Worm (Caenorhabditis elegans) whole organism, L2 larva: ENCODE results near the gene T07C12.10.

Source experiments
- C34F6.9 ChIP-seq: fragments of 150-350 bp; optimal IDR thresholded peaks from 2 replicates; lab custom pipeline; 2014; ENCODE audit warnings: missing biosample characterization, missing genetic modification characterization
- F13H6.1 ChIP-seq: sonication (generic microtip); optimal IDR thresholded peaks from 2 replicates; lab custom pipeline; 2016; ENCODE audit warnings: missing genetic modification characterization, missing compliant biosample characterization
- R02D3.7 ChIP-seq: fragments of 150-350 bp; optimal IDR thresholded peaks from 2 replicates; lab custom pipeline; 2014; ENCODE audit warnings: missing biosample characterization, missing genetic modification characterization
- Y55F3AM.14 ChIP-seq: fragments of 200-800 bp; sonication (Bioruptor generic); optimal IDR thresholded peaks from 2 replicates; lab custom pipeline; 2018; ENCODE audit warnings: mild to moderate bottlenecking, missing genetic modification characterization, missing compliant biosample characterization
- ZK546.5 ChIP-seq: sonication (generic microtip); optimal IDR thresholded peaks from 2 replicates; lab custom pipeline; 2017; ENCODE audit warnings: missing biosample characterization, missing genetic modification characterization
- alr-1 ChIP-seq: fragments of 150-350 bp; optimal IDR thresholded peaks from 2 replicates; lab custom pipeline; 2014; ENCODE audit warnings: missing biosample characterization, missing genetic modification characterization
- aly-2 ChIP-seq: fragments of 150-350 bp; optimal IDR thresholded peaks from 2 replicates; lab custom pipeline; 2014; ENCODE audit warnings: missing biosample characterization, missing genetic modification characterization
- ama-1 ChIP-seq: fragments of 150-350 bp; optimal IDR thresholded peaks from 2 replicates; lab custom pipeline; 2018; ENCODE audit warnings: inconsistent platforms
- blmp-1 ChIP-seq: sonication (generic microtip); optimal IDR thresholded peaks from 2 replicates; lab custom pipeline; 2017; ENCODE audit warnings: missing genetic modification characterization, mild to moderate bottlenecking, missing compliant biosample characterization, antibody characterized with exemption, moderate library complexity; ENCODE audit not compliant: insufficient read depth
- ceh-16 ChIP-seq: fragments of 150-350 bp; optimal IDR thresholded peaks from 2 replicates; lab custom pipeline; 2014; ENCODE audit warnings: missing biosample characterization, missing genetic modification characterization
- ceh-82 ChIP-seq: fragments of 150-350 bp; optimal IDR thresholded peaks from 2 replicates; lab custom pipeline; 2014; ENCODE audit warnings: missing biosample characterization, missing genetic modification characterization
- crh-2 ChIP-seq: sonication (generic microtip); optimal IDR thresholded peaks from 2 replicates; lab custom pipeline; 2017; ENCODE audit warnings: missing biosample characterization, missing genetic modification characterization
- dmd-4 ChIP-seq: sonication (generic microtip); optimal IDR thresholded peaks from 2 replicates; lab custom pipeline; 2017; ENCODE audit warnings: missing biosample characterization, missing genetic modification characterization
- egl-27 ChIP-seq: sonication (generic microtip); optimal IDR thresholded peaks from 3 replicates; lab custom pipeline; 2017; ENCODE audit warnings: missing biosample characterization, missing genetic modification reagents, missing genetic modification characterization
- elt-1 ChIP-seq: fragments of 150-350 bp; optimal IDR thresholded peaks from 2 replicates; lab custom pipeline; 2014; ENCODE audit warnings: missing biosample characterization, missing genetic modification characterization
- elt-3 ChIP-seq: sonication (generic microtip); optimal IDR thresholded peaks from 2 replicates; lab custom pipeline; 2017; ENCODE audit warnings: missing biosample characterization, missing genetic modification characterization
- fos-1 ChIP-seq: fragments of 150-350 bp; optimal IDR thresholded peaks from 2 replicates; lab custom pipeline; 2014; ENCODE audit warnings: missing biosample characterization, missing genetic modification characterization
- gmeb-1 ChIP-seq: fragments of 150-350 bp; optimal IDR thresholded peaks from 2 replicates; lab custom pipeline; 2014; ENCODE audit warnings: missing biosample characterization, missing genetic modification characterization
- lin-11 ChIP-seq: fragments of 150-350 bp; sonication (generic microtip); optimal IDR thresholded peaks from 2 replicates; lab custom pipeline; 2014; ENCODE audit warnings: missing biosample characterization, missing genetic modification characterization, inconsistent platforms, mixed read lengths
- lin-13 ChIP-seq: fragments of 150-350 bp; optimal IDR thresholded peaks from 2 replicates; lab custom pipeline; 2014; ENCODE audit warnings: missing biosample characterization, missing genetic modification reagents, missing genetic modification characterization
- lin-39 ChIP-seq: fragments of 150-350 bp; optimal IDR thresholded peaks from 2 replicates; lab custom pipeline; 2014; ENCODE audit warnings: missing biosample characterization, missing genetic modification reagents, missing genetic modification characterization
- lsy-2 ChIP-seq, 2 experiments: fragments of 150-350 bp in 1 of 2; sonication (generic microtip) in 1 of 2; optimal IDR thresholded peaks; 2 replicates each; lab custom pipeline; 2014 to 2017; ENCODE audit warnings: missing biosample characterization in 2 of 2, missing genetic modification characterization in 2 of 2
- mab-5 ChIP-seq: fragments of 150-350 bp; optimal IDR thresholded peaks from 2 replicates; lab custom pipeline; 2014; ENCODE audit warnings: missing biosample characterization, missing genetic modification characterization
- mbf-1 ChIP-seq: sonication (generic microtip); optimal IDR thresholded peaks from 2 replicates; lab custom pipeline; 2017; ENCODE audit warnings: missing biosample characterization, missing genetic modification characterization
- mdl-1 ChIP-seq, 2 experiments: fragments of 150-350 bp in 1 of 2; sonication (generic microtip) in 1 of 2; optimal IDR thresholded peaks; 2 replicates each; lab custom pipeline; 2017; ENCODE audit warnings: missing biosample characterization in 2 of 2, missing genetic modification characterization in 2 of 2
- nhr-10 ChIP-seq: sonication (generic microtip); optimal IDR thresholded peaks from 2 replicates; lab custom pipeline; 2017; ENCODE audit warnings: missing biosample characterization, missing genetic modification characterization
- nhr-11 ChIP-seq: fragments of 150-350 bp; optimal IDR thresholded peaks from 2 replicates; lab custom pipeline; 2014; ENCODE audit warnings: missing biosample characterization, missing genetic modification characterization
- nhr-12 ChIP-seq: fragments of 150-350 bp; optimal IDR thresholded peaks from 2 replicates; lab custom pipeline; 2014; ENCODE audit warnings: missing biosample characterization, missing genetic modification characterization
- nhr-129 ChIP-seq: fragments of 150-350 bp; optimal IDR thresholded peaks from 2 replicates; lab custom pipeline; 2014; ENCODE audit warnings: missing biosample characterization, missing genetic modification characterization
- nhr-21 ChIP-seq: fragments of 150-350 bp; optimal IDR thresholded peaks from 2 replicates; lab custom pipeline; 2014; ENCODE audit warnings: missing biosample characterization, missing genetic modification characterization
- nhr-23 ChIP-seq: fragments of 150-350 bp; optimal IDR thresholded peaks from 2 replicates; lab custom pipeline; 2014; ENCODE audit warnings: missing biosample characterization, missing genetic modification reagents, missing genetic modification characterization
- nhr-237 ChIP-seq: fragments of 150-350 bp; optimal IDR thresholded peaks from 2 replicates; lab custom pipeline; 2014; ENCODE audit warnings: missing biosample characterization, missing genetic modification characterization
- nhr-25 ChIP-seq: fragments of 150-350 bp; sonication (generic microtip); optimal IDR thresholded peaks from 3 replicates; lab custom pipeline; 2014; ENCODE audit warnings: missing biosample characterization, missing genetic modification characterization
- nhr-6 ChIP-seq: fragments of 150-350 bp; optimal IDR thresholded peaks from 2 replicates; lab custom pipeline; 2014; ENCODE audit warnings: missing biosample characterization, missing genetic modification characterization
- nhr-77 ChIP-seq: fragments of 150-350 bp; optimal IDR thresholded peaks from 2 replicates; lab custom pipeline; 2014; ENCODE audit warnings: missing biosample characterization, missing genetic modification characterization
- peb-1 ChIP-seq: fragments of 150-350 bp; optimal IDR thresholded peaks from 2 replicates; lab custom pipeline; 2014; ENCODE audit warnings: missing biosample characterization, missing genetic modification characterization
- sem-4 ChIP-seq: fragments of 150-350 bp; optimal IDR thresholded peaks from 2 replicates; lab custom pipeline; 2014; ENCODE audit warnings: missing biosample characterization, missing genetic modification reagents, missing genetic modification characterization
- skn-1 ChIP-seq: sonication (generic microtip); optimal IDR thresholded peaks from 2 replicates; lab custom pipeline; 2017; ENCODE audit warnings: missing biosample characterization, missing genetic modification characterization
- sma-3 ChIP-seq: sonication (generic microtip); optimal IDR thresholded peaks from 2 replicates; lab custom pipeline; 2016; ENCODE audit warnings: missing genetic modification reagents, missing genetic modification characterization, missing compliant biosample characterization
- sma-9 ChIP-seq, 2 experiments: fragments of 150-350 bp in 1 of 2; sonication (generic microtip) in 1 of 2; optimal IDR thresholded peaks; 2 replicates each; lab custom pipeline; 2014 to 2016; ENCODE audit warnings: missing genetic modification characterization in 2 of 2, mild to moderate bottlenecking in 1 of 2, missing biosample characterization in 1 of 2, missing compliant biosample characterization in 1 of 2, missing genetic modification reagents in 1 of 2, moderate library complexity in 1 of 2
- snpc-4 ChIP-seq: fragments of 150-350 bp; optimal IDR thresholded peaks from 2 replicates; lab custom pipeline; 2014; ENCODE audit warnings: missing biosample characterization, missing genetic modification characterization
- unc-39 ChIP-seq: fragments of 150-350 bp; optimal IDR thresholded peaks from 2 replicates; lab custom pipeline; 2014; ENCODE audit warnings: missing biosample characterization, missing genetic modification characterization
- unc-55 ChIP-seq: fragments of 150-350 bp; sonication (generic microtip); optimal IDR thresholded peaks from 3 replicates; lab custom pipeline; 2014; ENCODE audit warnings: missing biosample characterization, missing genetic modification reagents, missing genetic modification characterization
- unc-62 ChIP-seq: fragments of 150-350 bp; optimal IDR thresholded peaks from 2 replicates; lab custom pipeline; 2014; ENCODE audit warnings: missing biosample characterization, missing genetic modification reagents, missing genetic modification characterization
- zag-1 ChIP-seq: fragments of 150-350 bp; optimal IDR thresholded peaks from 2 replicates; lab custom pipeline; 2014; ENCODE audit warnings: missing biosample characterization, missing genetic modification characterization
- ztf-1 ChIP-seq: fragments of 200-800 bp; sonication (Bioruptor generic); conservative IDR thresholded peaks from 2 replicates; pipeline ENCODE4 v1.3.6; 2022; ENCODE audit warnings: missing genetic modification characterization, missing compliant biosample characterization
- ztf-11 ChIP-seq: sonication (generic microtip); optimal IDR thresholded peaks from 2 replicates; lab custom pipeline; 2017; ENCODE audit warnings: missing biosample characterization, missing genetic modification characterization
- ztf-4 ChIP-seq: fragments of 150-350 bp; optimal IDR thresholded peaks from 2 replicates; lab custom pipeline; 2014; ENCODE audit warnings: missing biosample characterization, missing genetic modification characterization

The T07C12.10 gene

DNA sequence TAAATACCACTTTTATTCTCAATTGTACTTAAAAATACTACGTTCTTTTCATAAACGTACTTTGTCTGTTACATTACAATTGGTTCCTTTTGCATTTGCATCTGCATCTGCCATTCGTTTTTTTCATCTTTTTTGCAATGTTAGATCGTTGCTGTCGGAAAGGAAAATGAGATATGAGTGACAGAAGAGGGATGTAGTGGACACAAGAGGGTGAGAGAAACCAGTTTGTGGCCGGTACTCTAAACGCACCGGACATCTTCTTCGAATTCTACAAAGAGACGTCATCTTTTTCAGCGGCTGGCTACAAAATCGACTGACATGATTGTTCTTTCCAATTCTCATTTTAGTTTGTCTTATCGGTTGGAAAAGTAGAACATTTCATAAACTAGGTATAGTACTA lies 42.4 kb upstream of the T07C12.10 start:
- TF ChIP-seq unc-55 (GFP tag; lab: Kevin White, UChicago) (no peak), gmeb-1 (tag; lab: Kevin White, UChicago) (no peak), C34F6.9 (no peak), peb-1 (tag; lab: Kevin White, UChicago) (no peak), lin-13 (no peak), mbf-1 (tag; lab: Kevin White, UChicago) (no peak), nhr-21 (tag; lab: Kevin White, UChicago) (no peak), crh-2 (tag; lab: Kevin White, UChicago) (peak; percentile 38), ztf-4 (tag; lab: Kevin White, UChicago) (no peak), F13H6.1 (tag; lab: Kevin White, UChicago) (no peak), nhr-6 (tag; lab: Kevin White, UChicago) (peak; percentile 41), skn-1 (no peak), lsy-2 (tag; optimal IDR thresholded peaks at IDR 0.05; lab: Kevin White, UChicago) (no peak), sma-9 (GFP tag; optimal IDR thresholded peaks at IDR 0.05; lab: Kevin White, UChicago) (peak; percentile 52), sma-9 (tag; optimal IDR thresholded peaks at IDR 0.05; lab: Kevin White, UChicago) (no peak), alr-1 (no peak), R02D3.7 (no peak), ztf-1 (no peak), ceh-82 (tag; lab: Kevin White, UChicago) (no peak), ama-1 (lab: Kevin White, UChicago) (no peak), lin-39 (tag; lab: Kevin White, UChicago) (no peak), nhr-77 (tag; lab: Kevin White, UChicago) (no peak), ztf-11 (tag; lab: Kevin White, UChicago) (no peak), fos-1 (tag; lab: Kevin White, UChicago) (no peak), nhr-237 (tag; lab: Kevin White, UChicago) (no peak), blmp-1 (tag; lab: Kevin White, UChicago) (peak; percentile 55), ZK546.5 (tag; lab: Kevin White, UChicago) (no peak), elt-1 (tag; lab: Kevin White, UChicago) (no peak), sma-3 (GFP tag; lab: Kevin White, UChicago) (no peak), mdl-1 (tag; optimal IDR thresholded peaks at IDR 0.05; lab: Kevin White, UChicago) (no peak), unc-39 (tag; lab: Kevin White, UChicago) (no peak), nhr-25 (peak; percentile 60), nhr-129 (peak; percentile 12), ceh-16 (tag; lab: Kevin White, UChicago) (no peak), aly-2 (tag; lab: Kevin White, UChicago) (no peak), mab-5 (tag; lab: Kevin White, UChicago) (no peak), nhr-12 (tag; lab: Kevin White, UChicago) (no peak), zag-1 (tag; lab: Kevin White, UChicago) (no peak), nhr-23 (tag; lab: Kevin White, UChicago) (no peak), sem-4 (tag; lab: Kevin White, UChicago) (no peak), Y55F3AM.14 (GFP tag; lab: Kevin White, UChicago) (no peak), dmd-4 (tag; lab: Kevin White, UChicago) (no peak), snpc-4 (tag; lab: Kevin White, UChicago) (no peak), egl-27 (tag; lab: Kevin White, UChicago) (no peak), nhr-11 (tag; lab: Kevin White, UChicago) (no peak), lin-11 (tag; lab: Kevin White, UChicago) (no peak), unc-62 (GFP tag; lab: Kevin White, UChicago) (no peak), elt-3 (tag; lab: Kevin White, UChicago) (no peak), nhr-10 (tag; lab: Kevin White, UChicago) (no peak)
- TF ChIP-seq, all 48 proteins: peak for 6
